Worm (Caenorhabditis elegans) whole organism, young adult: ENCODE results near the gene F54H5.14.

Source experiments
- F23B12.7 ChIP-seq: sonication (generic microtip); optimal IDR thresholded peaks from 2 replicates; lab custom pipeline; 2017; ENCODE audit warnings: missing genetic modification characterization, mild to moderate bottlenecking, missing compliant biosample characterization, antibody characterized with exemption, moderate library complexity; ENCODE audit not compliant: insufficient read depth
- F55B11.4 ChIP-seq: sonication (generic microtip); optimal IDR thresholded peaks from 2 replicates; lab custom pipeline; 2016; ENCODE audit warnings: missing compliant biosample characterization, missing genetic modification characterization, borderline replicate concordance; ENCODE audit not compliant: insufficient read depth
- Y53F4B.3 ChIP-seq: fragments of 200-800 bp; sonication (Bioruptor generic); IDR thresholded peaks from 2 replicates; pipeline ENCODE4 v1.3.6; 2022; ENCODE audit warnings: missing genetic modification reagents, missing genetic modification characterization, missing compliant biosample characterization
- Y67H2A.10 ChIP-seq: fragments of 200-800 bp; sonication (Bioruptor generic); conservative IDR thresholded peaks from 2 replicates; pipeline ENCODE4 v1.3.6; 2022; ENCODE audit warnings: missing genetic modification reagents, missing genetic modification characterization, missing compliant biosample characterization
- bed-1 ChIP-seq: fragments of 200-800 bp; sonication (Bioruptor generic); IDR thresholded peaks from 2 replicates; pipeline ENCODE4 v1.3.6; 2022; ENCODE audit warnings: missing genetic modification reagents, missing genetic modification characterization, missing compliant biosample characterization
- ceh-40 ChIP-seq: fragments of 200-800 bp; sonication (Bioruptor generic); IDR thresholded peaks from 2 replicates; pipeline ENCODE4 v1.3.6; 2022; ENCODE audit warnings: missing genetic modification characterization, missing compliant biosample characterization
- ets-4 ChIP-seq: fragments of 200-800 bp; sonication (Bioruptor generic); optimal IDR thresholded peaks from 2 replicates; lab custom pipeline; 2018; ENCODE audit warnings: mild to moderate bottlenecking, missing genetic modification characterization, missing compliant biosample characterization
- lir-1 ChIP-seq: fragments of 200-800 bp; sonication (Bioruptor generic); conservative IDR thresholded peaks from 2 replicates; pipeline ENCODE4 v1.3.6; 2022; ENCODE audit warnings: missing genetic modification reagents, missing genetic modification characterization, missing compliant biosample characterization
- madf-3 ChIP-seq: fragments of 200-800 bp; sonication (Bioruptor generic); IDR thresholded peaks from 2 replicates; pipeline ENCODE4 v1.3.6; 2022; ENCODE audit warnings: missing genetic modification reagents, missing genetic modification characterization, missing compliant biosample characterization
- pha-4 ChIP-seq: fragments of 150-350 bp; sonication (generic microtip); optimal IDR thresholded peaks from 2 replicates; lab custom pipeline; 2014; ENCODE audit warnings: missing biosample characterization, missing genetic modification reagents, missing genetic modification characterization
- snpc-4 ChIP-seq, 5 experiments: fragments of 150-350 bp in 1 of 5; sonication (generic microtip) in 4 of 5; optimal IDR thresholded peaks; 2 replicates each; lab custom pipeline; 2014 to 2018; ENCODE audit warnings: missing genetic modification characterization in 5 of 5, missing biosample characterization in 3 of 5, antibody characterized with exemption in 2 of 5, mild to moderate bottlenecking in 2 of 5, missing compliant biosample characterization in 2 of 5, missing genotype in 2 of 5, moderate library complexity in 2 of 5, missing genetic modification reagents in 1 of 5
- ztf-6 ChIP-seq: fragments of 200-800 bp; sonication (Bioruptor generic); IDR thresholded peaks from 2 replicates; pipeline ENCODE4 v1.3.6; 2022; ENCODE audit warnings: missing genetic modification reagents, missing genetic modification characterization, missing compliant biosample characterization

DNA sequence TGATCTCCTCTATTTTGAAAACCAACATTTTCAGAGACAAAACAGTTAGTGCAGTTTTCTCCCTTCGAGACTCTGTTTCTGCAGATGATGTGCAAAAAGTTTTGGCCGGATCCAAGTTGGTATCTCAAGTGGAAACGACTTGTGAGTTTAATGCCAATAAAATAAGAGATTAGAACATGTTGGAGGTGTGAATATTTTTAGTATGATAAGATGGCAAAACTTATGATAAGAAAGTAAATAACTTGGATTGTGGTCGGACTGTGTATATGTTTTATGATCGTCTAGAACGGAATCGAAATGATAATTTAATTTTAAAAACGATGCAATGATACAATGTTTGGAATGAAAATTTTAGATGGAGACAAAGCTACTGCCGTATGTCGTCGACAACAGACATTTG, 6.8 kb upstream of the F54H5.14 start:
- TF ChIP-seq ceh-40 (GFP tag; lab: Robert Waterston, UW) (no peak), snpc-4 (GFP tag; optimal IDR thresholded peaks at IDR 0.05; lab: Kevin White, UChicago) (no peak), snpc-4 (tag; optimal IDR thresholded peaks at IDR 0.05; lab: Kevin White, UChicago) (no peak), F55B11.4 (tag; lab: Kevin White, UChicago) (no peak), pha-4 (tag; lab: Kevin White, UChicago) (no peak), lir-1 (GFP tag; lab: Robert Waterston, UW) (no peak), F23B12.7 (tag; lab: Kevin White, UChicago) (no peak), ets-4 (GFP tag; lab: Kevin White, UChicago) (no peak), Y53F4B.3 (GFP tag; lab: Robert Waterston, UW) (no peak), ztf-6 (GFP tag; lab: Robert Waterston, UW) (no peak), Y67H2A.10 (GFP tag; lab: Robert Waterston, UW) (no peak), bed-1 (GFP tag; lab: Robert Waterston, UW) (no peak), madf-3 (GFP tag; lab: Robert Waterston, UW) (no peak)
